Fruit fly (Drosophila melanogaster) whole organism, embryonic: ENCODE data around the gene Gr97a.
A peak's percentile ranks its signal among the peaks of the same experiment; 100 is the strongest.

Experiments used
- CG10274 ChIP-seq: fragments of 200-800 bp; sonication (Bioruptor generic); optimal IDR thresholded peaks from 3 replicates; lab custom pipeline; 2017; ENCODE audit warnings: missing biosample characterization, mild to moderate bottlenecking, missing genetic modification characterization
- CG10543 ChIP-seq: fragments of 200-800 bp; sonication (Bioruptor generic); optimal IDR thresholded peaks from 3 replicates; lab custom pipeline; 2017; ENCODE audit warnings: missing biosample characterization, mild to moderate bottlenecking, missing genetic modification characterization, moderate library complexity
- CG11560 ChIP-seq: fragments of 200-800 bp; sonication (Bioruptor generic); IDR thresholded peaks from 3 replicates; pipeline ENCODE4 v1.3.6; 2022; ENCODE audit warnings: missing biosample characterization, missing genetic modification characterization
- CG11696 ChIP-seq: fragments of 200-800 bp; sonication (Bioruptor generic); IDR thresholded peaks from 2 replicates; pipeline ENCODE4 v1.3.6; 2022; ENCODE audit warnings: missing biosample characterization, missing genetic modification characterization
- CG12104 ChIP-seq: fragments of 200-800 bp; sonication (Bioruptor generic); optimal IDR thresholded peaks from 3 replicates; lab custom pipeline; 2016; ENCODE audit warnings: missing biosample characterization, missing genetic modification characterization
- CG12659 ChIP-seq: fragments of 200-800 bp; sonication (Bioruptor generic); optimal IDR thresholded peaks from 3 replicates; lab custom pipeline; 2017; ENCODE audit warnings: mild to moderate bottlenecking, missing biosample characterization, missing genetic modification reagents, missing genetic modification characterization
- CG14014 ChIP-seq: fragments of 200-800 bp; sonication (Bioruptor generic); IDR thresholded peaks from 2 replicates; pipeline ENCODE4 v1.3.6; 2022; ENCODE audit warnings: missing biosample characterization, missing genetic modification characterization
- CG17186 ChIP-seq: fragments of 200-800 bp; sonication (Bioruptor generic); optimal IDR thresholded peaks from 3 replicates; lab custom pipeline; 2017; ENCODE audit warnings: missing biosample characterization, missing genetic modification reagents, missing genetic modification characterization
- CG17328 ChIP-seq: fragments of 200-800 bp; sonication (Bioruptor generic); IDR thresholded peaks from 2 replicates; pipeline ENCODE4 v1.3.6; 2022; ENCODE audit warnings: missing biosample characterization, missing genetic modification characterization
- CG17385 ChIP-seq: fragments of 200-800 bp; sonication (Bioruptor generic); optimal IDR thresholded peaks from 3 replicates; lab custom pipeline; 2018; ENCODE audit warnings: missing biosample characterization, mild to moderate bottlenecking, missing genetic modification characterization
- CG1832 ChIP-seq: fragments of 200-800 bp; sonication (Bioruptor generic); optimal IDR thresholded peaks from 2 replicates; lab custom pipeline; 2017; ENCODE audit warnings: missing biosample characterization, mild to moderate bottlenecking, missing genetic modification characterization, inconsistent platforms
- CG18619 ChIP-seq: fragments of 200-800 bp; sonication (Bioruptor generic); optimal IDR thresholded peaks from 3 replicates; lab custom pipeline; 2017; ENCODE audit warnings: missing biosample characterization, mild to moderate bottlenecking, missing genetic modification characterization
- CG33557 ChIP-seq: fragments of 200-800 bp; sonication (Bioruptor generic); optimal IDR thresholded peaks from 2 replicates; lab custom pipeline; 2019; ENCODE audit warnings: missing biosample characterization, mild to moderate bottlenecking, missing genetic modification characterization, moderate library complexity
- CG6689 ChIP-seq: fragments of 200-800 bp; sonication (Bioruptor generic); IDR thresholded peaks from 2 replicates; pipeline ENCODE4 v1.3.6; 2022; ENCODE audit warnings: missing biosample characterization, missing genetic modification characterization
- CG6813 ChIP-seq: fragments of 200-800 bp; sonication (Bioruptor generic); optimal IDR thresholded peaks from 2 replicates; lab custom pipeline; 2017; ENCODE audit warnings: missing biosample characterization, missing genetic modification characterization, mild to moderate bottlenecking, moderate library complexity, missing genetic modification reagents
- CG8478 ChIP-seq: fragments of >200 bp; optimal IDR thresholded peaks from 2 replicates; lab custom pipeline; 2018
- Dek ChIP-seq: fragments of 200-800 bp; sonication (Bioruptor generic); optimal IDR thresholded peaks from 3 replicates; lab custom pipeline; 2019; ENCODE audit warnings: missing biosample characterization, mild to moderate bottlenecking, missing genetic modification characterization, moderate library complexity
- Drgx ChIP-seq: fragments of 200-800 bp; sonication (Bioruptor generic); IDR thresholded peaks from 2 replicates; pipeline ENCODE4 v1.3.6; 2022; ENCODE audit warnings: missing biosample characterization, missing genetic modification characterization
- E2f1 ChIP-seq: fragments of 200-800 bp; sonication (Bioruptor generic); IDR thresholded peaks from 2 replicates; pipeline ENCODE4 v1.3.6; 2022; ENCODE audit warnings: missing biosample characterization, missing genetic modification characterization
- Ets97D ChIP-seq: fragments of 200-800 bp; sonication (Bioruptor generic); optimal IDR thresholded peaks from 3 replicates; lab custom pipeline; 2016; ENCODE audit warnings: missing biosample characterization, missing genetic modification characterization
- GATAe ChIP-seq: fragments of 200-800 bp; sonication (Bioruptor generic); conservative IDR thresholded peaks from 2 replicates; pipeline ENCODE4 v1.3.6; 2022; ENCODE audit warnings: missing biosample characterization, missing genetic modification characterization
- H2.0 ChIP-seq: fragments of 200-800 bp; sonication (Bioruptor generic); IDR thresholded peaks from 2 replicates; pipeline ENCODE4 v1.3.6; 2022; ENCODE audit warnings: missing biosample characterization, missing genetic modification characterization
- Lim3 ChIP-seq: fragments of 200-800 bp; sonication (Bioruptor generic); IDR thresholded peaks from 2 replicates; pipeline ENCODE4 v1.3.6; 2022; ENCODE audit warnings: missing biosample characterization, missing genetic modification characterization
- Lpt ChIP-seq: fragments of >200 bp; optimal IDR thresholded peaks from 2 replicates; lab custom pipeline; 2018; ENCODE audit warnings: missing biosample characterization, missing genetic modification characterization
- NFAT ChIP-seq: fragments of 200-800 bp; sonication (Bioruptor generic); IDR thresholded peaks from 2 replicates; pipeline ENCODE4 v1.3.6; 2022; ENCODE audit warnings: missing biosample characterization, missing genetic modification characterization
- NfI ChIP-seq: fragments of 200-800 bp; sonication (Bioruptor generic); optimal IDR thresholded peaks from 3 replicates; lab custom pipeline; 2018; ENCODE audit warnings: missing biosample characterization, mild to moderate bottlenecking, missing genetic modification characterization, moderate library complexity
- Ravus ChIP-seq: fragments of 200-800 bp; sonication (Bioruptor generic); IDR thresholded peaks from 2 replicates; pipeline ENCODE4 v1.3.6; 2022; ENCODE audit warnings: missing biosample characterization, missing genetic modification characterization
- Rx ChIP-seq: fragments of 200-800 bp; sonication (Bioruptor generic); IDR thresholded peaks from 2 replicates; pipeline ENCODE4 v1.3.6; 2022; ENCODE audit warnings: missing biosample characterization, missing genetic modification characterization
- aop ChIP-seq: fragments of 200-800 bp; sonication (Bioruptor generic); IDR thresholded peaks from 2 replicates; pipeline ENCODE4 v1.3.6; 2022; ENCODE audit warnings: missing biosample characterization, missing genetic modification characterization
- bcd ChIP-seq: fragments of 200-800 bp; sonication (Bioruptor generic); optimal IDR thresholded peaks from 2 replicates; lab custom pipeline; 2017; ENCODE audit warnings: missing biosample characterization, mild to moderate bottlenecking, missing genetic modification characterization
- bigmax ChIP-seq: fragments of 200-800 bp; sonication (Bioruptor generic); optimal IDR thresholded peaks from 2 replicates; lab custom pipeline; 2018; ENCODE audit warnings: missing biosample characterization, mild to moderate bottlenecking, missing genetic modification characterization
- bsh ChIP-seq, 2 experiments: fragments of 200-800 bp; sonication (Bioruptor generic); optimal IDR thresholded peaks; 2 replicates each; lab custom pipeline; 2017 to 2018; ENCODE audit warnings: mild to moderate bottlenecking in 2 of 2, missing biosample characterization in 2 of 2, missing genetic modification characterization in 2 of 2, moderate library complexity in 1 of 2
- caup ChIP-seq: fragments of 200-800 bp; sonication (Bioruptor generic); optimal IDR thresholded peaks from 3 replicates; lab custom pipeline; 2017; ENCODE audit warnings: missing biosample characterization, mild to moderate bottlenecking, missing genetic modification characterization, moderate library complexity; ENCODE audit not compliant: severe bottlenecking
- cwo ChIP-seq: fragments of 200-800 bp; sonication (Bioruptor generic); optimal IDR thresholded peaks from 3 replicates; lab custom pipeline; 2017; ENCODE audit warnings: missing biosample characterization, missing genetic modification characterization, mild to moderate bottlenecking, moderate library complexity, missing genetic modification reagents
- dm ChIP-seq: fragments of 200-800 bp; sonication (Bioruptor generic); optimal IDR thresholded peaks from 3 replicates; lab custom pipeline; 2016; ENCODE audit warnings: missing biosample characterization, missing genetic modification characterization
- dmrt99B ChIP-seq: fragments of 200-800 bp; sonication (Bioruptor generic); optimal IDR thresholded peaks from 2 replicates; lab custom pipeline; 2018; ENCODE audit warnings: missing biosample characterization, mild to moderate bottlenecking, missing genetic modification characterization, moderate library complexity
- gcm ChIP-seq: fragments of 200-800 bp; sonication (Bioruptor generic); optimal IDR thresholded peaks from 2 replicates; lab custom pipeline; 2019; ENCODE audit warnings: missing biosample characterization, mild to moderate bottlenecking, missing genetic modification characterization, moderate library complexity
- gfzf ChIP-seq: fragments of 200-800 bp; sonication (Bioruptor generic); optimal IDR thresholded peaks from 2 replicates; lab custom pipeline; 2016; ENCODE audit warnings: missing biosample characterization, mild to moderate bottlenecking, missing genetic modification characterization, moderate library complexity
- kay ChIP-seq: fragments of 200-800 bp; sonication (Bioruptor generic); optimal IDR thresholded peaks from 2 replicates; lab custom pipeline; 2016; ENCODE audit warnings: missing biosample characterization, missing genetic modification characterization
- lov ChIP-seq, 2 experiments: fragments of 200-800 bp in 1 of 2; fragments of >200 bp in 1 of 2; sonication (Bioruptor generic) in 1 of 2; IDR thresholded peaks in 1 of 2; optimal IDR thresholded peaks in 1 of 2; 2 replicates in 1 of 2; 3 replicates in 1 of 2; pipeline versions ENCODE4 v1.3.6 to Lab custom; 2017 to 2022; ENCODE audit warnings: missing biosample characterization in 1 of 2, missing genetic modification characterization in 1 of 2
- onecut ChIP-seq: fragments of 200-800 bp; sonication (Bioruptor generic); IDR thresholded peaks from 2 replicates; pipeline ENCODE4 v1.3.6; 2022; ENCODE audit warnings: missing biosample characterization, missing genetic modification characterization
- psq ChIP-seq: fragments of 200-800 bp; sonication (Bioruptor generic); optimal IDR thresholded peaks from 2 replicates; lab custom pipeline; 2017; ENCODE audit warnings: missing biosample characterization, missing genetic modification characterization
- pzg ChIP-seq: fragments of 200-800 bp; sonication (Bioruptor generic); optimal IDR thresholded peaks from 3 replicates; lab custom pipeline; 2018; ENCODE audit warnings: missing biosample characterization, mild to moderate bottlenecking, missing genetic modification characterization, moderate library complexity
- sna ChIP-seq: fragments of 200-800 bp; sonication (Bioruptor generic); IDR thresholded peaks from 2 replicates; pipeline ENCODE4 v1.3.6; 2022; ENCODE audit warnings: missing biosample characterization, missing genetic modification characterization; ENCODE audit not compliant: partially characterized antibody
- sug ChIP-seq: fragments of 200-800 bp; optimal IDR thresholded peaks from 2 replicates; lab custom pipeline; 2019; ENCODE audit warnings: missing biosample characterization, mild to moderate bottlenecking, missing genetic modification characterization, moderate library complexity
- toy ChIP-seq: fragments of 200-800 bp; sonication (Bioruptor generic); IDR thresholded peaks from 2 replicates; pipeline ENCODE4 v1.3.6; 2022; ENCODE audit warnings: missing biosample characterization, missing genetic modification characterization
- tup ChIP-seq: fragments of 200-800 bp; sonication (Bioruptor generic); optimal IDR thresholded peaks from 2 replicates; lab custom pipeline; 2016; ENCODE audit warnings: missing biosample characterization, mild to moderate bottlenecking, missing genetic modification characterization, moderate library complexity
- unc-4 ChIP-seq: fragments of 200-800 bp; sonication (Bioruptor generic); IDR thresholded peaks from 2 replicates; pipeline ENCODE4 v1.3.6; 2022; ENCODE audit warnings: missing biosample characterization, missing genetic modification characterization; ENCODE audit not compliant: partially characterized antibody
- vvl ChIP-seq: fragments of 200-800 bp; sonication (Bioruptor generic); IDR thresholded peaks from 2 replicates; pipeline ENCODE4 v1.3.6; 2022; ENCODE audit warnings: missing biosample characterization, missing genetic modification characterization
- zfh2 ChIP-seq: fragments of 200-800 bp; sonication (Bioruptor generic); optimal IDR thresholded peaks from 2 replicates; lab custom pipeline; 2016; ENCODE audit warnings: missing biosample characterization, missing genetic modification characterization

Gene Gr97a

DNA sequence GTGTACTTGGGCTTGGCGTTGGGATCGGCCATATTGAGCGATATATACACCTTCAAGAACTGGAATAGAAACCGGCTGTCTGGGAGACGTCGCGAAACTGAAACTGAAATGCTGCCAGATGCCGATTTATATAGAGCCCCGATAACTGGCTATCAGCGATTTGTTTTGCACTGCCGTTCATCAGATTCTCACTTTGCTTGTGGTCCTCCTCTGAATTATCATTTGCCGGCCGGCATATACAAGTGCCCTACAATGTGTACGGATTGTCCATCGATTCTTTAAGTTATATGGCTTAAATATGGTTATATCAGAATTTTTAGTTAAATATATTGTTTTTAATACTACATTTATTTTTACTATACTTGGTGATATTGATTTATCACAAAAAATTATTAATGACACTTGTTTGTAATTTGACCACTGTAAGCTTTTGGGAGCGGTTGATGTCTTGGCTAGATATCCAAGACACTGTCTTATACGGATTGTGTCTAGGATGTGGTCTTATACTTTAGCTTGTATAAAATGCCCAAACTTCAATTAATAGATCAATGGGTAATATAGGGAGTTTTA lies 22.2 kb upstream of the Gr97a start, which contains the start of gene CG31075 (continued):
- no peak for TF ChIP-seq bigmax (GFP tag; lab: Kevin White, UChicago)
- no peak for TF ChIP-seq Lim3 (GFP tag; lab: Robert Waterston, UW)
- peak; percentile 79 for TF ChIP-seq onecut (GFP tag; lab: Robert Waterston, UW)
- peak; percentile 90 for TF ChIP-seq Drgx (GFP tag; lab: Robert Waterston, UW)
- peak; percentile 63 for TF ChIP-seq cwo (GFP tag; lab: Kevin White, UChicago)
- no peak for TF ChIP-seq tup
- TF ChIP-seq CG12659 (GFP tag; lab: Kevin White, UChicago) = peak; percentile 17
- TF ChIP-seq Lpt (GFP tag; lab: Kevin White, UChicago) = no peak
- TF ChIP-seq GATAe (GFP tag; lab: Robert Waterston, UW) = peak; percentile 17; the same call in 1 of the 2 replicates
- TF ChIP-seq CG14014 = peak; percentile 55; the same call in 1 of the 2 replicates
- TF ChIP-seq psq = no peak
- no peak for TF ChIP-seq kay (GFP tag; lab: Kevin White, UChicago)
- TF ChIP-seq Dek (tag; lab: Kevin White, UChicago) = peak; percentile 72
- peak; percentile 97 for TF ChIP-seq CG10274 (GFP tag; lab: Kevin White, UChicago)
- no peak for TF ChIP-seq toy (GFP tag; lab: Robert Waterston, UW)
- TF ChIP-seq sug = peak; percentile 64
- TF ChIP-seq CG11696 = no peak
- TF ChIP-seq CG8478 (lab: Kevin White, UChicago) = no peak
- no peak for TF ChIP-seq CG1832 (GFP tag; lab: Kevin White, UChicago)
- peak; percentile 52 for TF ChIP-seq CG6813 (GFP tag; lab: Kevin White, UChicago)
- no peak for TF ChIP-seq gcm (GFP tag; lab: Kevin White, UChicago)
- no peak for TF ChIP-seq lov (optimal IDR thresholded peaks at IDR 0.05; lab: Kevin White, UChicago)
- no peak for TF ChIP-seq lov (GFP tag; IDR thresholded peaks at IDR 0.05; lab: Robert Waterston, UW)
- TF ChIP-seq NFAT (GFP tag; lab: Robert Waterston, UW) = peak; percentile 39; the same call in 1 of the 2 replicates
- no peak for TF ChIP-seq CG17186 (GFP tag; lab: Kevin White, UChicago)
- TF ChIP-seq caup (GFP tag; lab: Kevin White, UChicago) = peak; percentile 30
- peak; percentile 5 for TF ChIP-seq pzg (GFP tag; lab: Kevin White, UChicago)
- TF ChIP-seq bcd = peak; percentile 37
- peak; percentile 12 for TF ChIP-seq NfI
- TF ChIP-seq CG17385 (GFP tag; lab: Kevin White, UChicago) = no peak
- TF ChIP-seq gfzf (GFP tag; lab: Kevin White, UChicago) = no peak
- no peak for TF ChIP-seq CG11560 (tag; lab: Robert Waterston, UW)
- TF ChIP-seq dmrt99B (tag; lab: Kevin White, UChicago) = peak; percentile 53
- TF ChIP-seq CG33557 (GFP tag; lab: Kevin White, UChicago) = no peak
- no peak for TF ChIP-seq Rx (GFP tag; lab: Robert Waterston, UW)
- TF ChIP-seq Ets97D (GFP tag; lab: Kevin White, UChicago) = peak; percentile 26
- peak; percentile 34 for TF ChIP-seq CG12104 (GFP tag; lab: Kevin White, UChicago)
- TF ChIP-seq CG6689 (GFP tag; lab: Robert Waterston, UW) = peak; percentile 30; the same call in 1 of the 2 replicates
- peak in 1 of 2 experiments; percentile 21 for TF ChIP-seq bsh (GFP tag; optimal IDR thresholded peaks at IDR 0.05; lab: Kevin White, UChicago)
- TF ChIP-seq Ravus (GFP tag; lab: Robert Waterston, UW) = peak; percentile 20
- TF ChIP-seq vvl (GFP tag; lab: Robert Waterston, UW) = peak; percentile 62
- TF ChIP-seq aop (GFP tag; lab: Robert Waterston, UW) = no peak
- TF ChIP-seq unc-4 (GFP tag; lab: Robert Waterston, UW) = no peak
- TF ChIP-seq CG10543 (GFP tag; lab: Kevin White, UChicago) = no peak
- TF ChIP-seq CG17328 (GFP tag; lab: Robert Waterston, UW) = peak; percentile 58
- peak; percentile 59; the same call in 1 of the 2 replicates for TF ChIP-seq H2.0 (GFP tag; lab: Robert Waterston, UW)
- TF ChIP-seq CG18619 = peak; percentile 28
- no peak for TF ChIP-seq E2f1 (GFP tag; lab: Robert Waterston, UW)
- no peak for TF ChIP-seq dm (GFP tag; lab: Kevin White, UChicago)
- no peak for TF ChIP-seq sna
- peak; percentile 63 for TF ChIP-seq zfh2 (GFP tag; lab: Kevin White, UChicago)
